Fruit fly (Drosophila melanogaster) whole organism, prepupa: ENCODE measurements around the gene CG7309.

ENCODE experiments used
- CG11294 ChIP-seq: fragments of 200-800 bp; sonication (Bioruptor generic); IDR thresholded peaks from 2 replicates; pipeline ENCODE4 v1.3.6; 2022; ENCODE audit warnings: missing biosample characterization, missing genetic modification characterization
- CG11762 ChIP-seq: fragments of 200-800 bp; sonication (Bioruptor generic); optimal IDR thresholded peaks from 3 replicates; lab custom pipeline; 2016; ENCODE audit warnings: missing biosample characterization, missing genetic modification characterization; ENCODE audit not compliant: insufficient read depth
- CG11902 ChIP-seq: fragments of 200-800 bp; sonication (Bioruptor generic); optimal IDR thresholded peaks from 3 replicates; lab custom pipeline; 2016; ENCODE audit warnings: missing biosample characterization, missing genetic modification characterization
- CG15336 ChIP-seq: fragments of 200-800 bp; sonication (Bioruptor generic); IDR thresholded peaks from 2 replicates; pipeline ENCODE4 v1.3.6; 2022; ENCODE audit warnings: missing biosample characterization, missing genetic modification characterization
- CG1621 ChIP-seq: fragments of 200-800 bp; sonication (Bioruptor generic); optimal IDR thresholded peaks from 3 replicates; lab custom pipeline; 2018; ENCODE audit warnings: missing biosample characterization, mild to moderate bottlenecking, missing genetic modification characterization
- CG16779 ChIP-seq: fragments of 200-800 bp; sonication (Bioruptor generic); optimal IDR thresholded peaks from 3 replicates; lab custom pipeline; 2017; ENCODE audit warnings: missing biosample characterization, mild to moderate bottlenecking, missing genetic modification characterization
- CG3032 ChIP-seq: fragments of 200-800 bp; optimal IDR thresholded peaks from 2 replicates; lab custom pipeline; 2019; ENCODE audit warnings: missing biosample characterization, mild to moderate bottlenecking, missing genetic modification characterization, moderate library complexity
- CG31627 ChIP-seq: fragments of 200-800 bp; sonication (Bioruptor generic); optimal IDR thresholded peaks from 3 replicates; lab custom pipeline; 2016; ENCODE audit warnings: missing biosample characterization, missing genetic modification characterization
- CG32006 ChIP-seq: fragments of 200-800 bp; sonication (Bioruptor generic); optimal IDR thresholded peaks from 3 replicates; lab custom pipeline; 2017; ENCODE audit warnings: missing biosample characterization, mild to moderate bottlenecking, missing genetic modification characterization
- CG34406 ChIP-seq: fragments of 200-800 bp; sonication (Bioruptor generic); optimal IDR thresholded peaks from 3 replicates; lab custom pipeline; 2016; ENCODE audit warnings: missing biosample characterization, missing genetic modification characterization
- CG4318 ChIP-seq: fragments of 200-800 bp; sonication (Bioruptor generic); optimal IDR thresholded peaks from 3 replicates; lab custom pipeline; 2017; ENCODE audit warnings: missing biosample characterization, mild to moderate bottlenecking, missing genetic modification characterization
- CG6163 ChIP-seq: fragments of 200-800 bp; sonication (Bioruptor generic); IDR thresholded peaks from 3 replicates; pipeline ENCODE4 v1.3.6; 2022; ENCODE audit warnings: missing biosample characterization, missing genetic modification characterization
- CG6276 ChIP-seq: fragments of 200-800 bp; sonication (Bioruptor generic); optimal IDR thresholded peaks from 2 replicates; lab custom pipeline; 2017; ENCODE audit warnings: missing biosample characterization, mild to moderate bottlenecking, missing genetic modification characterization
- CG6854 ChIP-seq: fragments of 200-800 bp; sonication (Bioruptor generic); optimal IDR thresholded peaks from 2 replicates; lab custom pipeline; 2017; ENCODE audit warnings: missing biosample characterization, mild to moderate bottlenecking, missing genetic modification characterization
- CG8119 ChIP-seq: fragments of 200-800 bp; sonication (Bioruptor generic); IDR thresholded peaks from 3 replicates; pipeline ENCODE4 v1.3.6; 2022; ENCODE audit warnings: missing biosample characterization, missing genetic modification characterization
- CG8319 ChIP-seq: fragments of 200-800 bp; sonication (Bioruptor generic); optimal IDR thresholded peaks from 3 replicates; lab custom pipeline; 2016; ENCODE audit warnings: missing biosample characterization, missing genetic modification characterization
- Eip75B ChIP-seq: fragments of 200-800 bp; sonication (Bioruptor generic); optimal IDR thresholded peaks from 3 replicates; lab custom pipeline; 2016; ENCODE audit warnings: missing biosample characterization, missing genetic modification characterization
- Eip78C ChIP-seq: fragments of 200-800 bp; sonication (Bioruptor generic); peaks from one replicate; lab custom pipeline; 2016; ENCODE audit warnings: missing biosample characterization, missing genetic modification characterization
- Ets96B ChIP-seq: fragments of 200-800 bp; optimal IDR thresholded peaks from 2 replicates; lab custom pipeline; 2019; ENCODE audit warnings: missing biosample characterization, mild to moderate bottlenecking, missing genetic modification characterization, moderate library complexity
- Gug ChIP-seq: fragments of 200-800 bp; sonication (Bioruptor generic); IDR thresholded peaks from 2 replicates; pipeline ENCODE4 v1.3.6; 2022; ENCODE audit warnings: missing biosample characterization, missing genetic modification characterization
- Hr4 ChIP-seq: fragments of 200-800 bp; sonication (Bioruptor generic); optimal IDR thresholded peaks from 3 replicates; lab custom pipeline; 2016; ENCODE audit warnings: missing biosample characterization, missing genetic modification characterization
- Met ChIP-seq: fragments of 200-800 bp; sonication (Bioruptor generic); optimal IDR thresholded peaks from 3 replicates; lab custom pipeline; 2016; ENCODE audit warnings: missing biosample characterization, missing genetic modification characterization
- OdsH ChIP-seq: fragments of 200-800 bp; sonication (Bioruptor generic); optimal IDR thresholded peaks from 3 replicates; lab custom pipeline; 2016; ENCODE audit warnings: missing biosample characterization, missing genetic modification characterization
- Sox102F ChIP-seq: fragments of 200-800 bp; sonication (Bioruptor generic); optimal IDR thresholded peaks from 2 replicates; lab custom pipeline; 2016; ENCODE audit warnings: missing biosample characterization, mild to moderate bottlenecking, missing genetic modification characterization
- Sox15 ChIP-seq: fragments of 200-800 bp; sonication (Bioruptor generic); optimal IDR thresholded peaks from 3 replicates; lab custom pipeline; 2016; ENCODE audit warnings: missing biosample characterization, missing genetic modification characterization
- achi ChIP-seq: fragments of 200-800 bp; sonication (Bioruptor generic); optimal IDR thresholded peaks from 3 replicates; lab custom pipeline; 2016; ENCODE audit warnings: missing biosample characterization, missing genetic modification characterization
- cyc ChIP-seq: fragments of 200-800 bp; sonication (Bioruptor generic); optimal IDR thresholded peaks from 3 replicates; lab custom pipeline; 2016; ENCODE audit warnings: missing biosample characterization, missing genetic modification characterization
- dsx ChIP-seq: fragments of 200-800 bp; optimal IDR thresholded peaks from 3 replicates; lab custom pipeline; 2019; ENCODE audit warnings: missing biosample characterization, mild to moderate bottlenecking, missing genetic modification characterization, moderate library complexity; ENCODE audit not compliant: poor library complexity, severe bottlenecking
- eg ChIP-seq: fragments of 200-800 bp; sonication (Bioruptor generic); IDR thresholded peaks from 3 replicates; pipeline ENCODE4 v1.3.6; 2022; ENCODE audit warnings: missing biosample characterization, missing genetic modification characterization
- esn ChIP-seq: fragments of 200-800 bp; sonication (Bioruptor generic); optimal IDR thresholded peaks from 2 replicates; lab custom pipeline; 2016; ENCODE audit warnings: missing biosample characterization, mild to moderate bottlenecking, missing genetic modification characterization, moderate library complexity
- fd59A ChIP-seq: fragments of 200-800 bp; sonication (Bioruptor generic); optimal IDR thresholded peaks from 2 replicates; lab custom pipeline; 2017; ENCODE audit warnings: missing biosample characterization, mild to moderate bottlenecking, missing genetic modification characterization, missing genetic modification reagents
- fd85E ChIP-seq: fragments of 200-800 bp; sonication (Bioruptor generic); optimal IDR thresholded peaks from 3 replicates; lab custom pipeline; 2016; ENCODE audit warnings: missing biosample characterization, missing genetic modification characterization
- net ChIP-seq: fragments of 200-800 bp; sonication (Bioruptor generic); optimal IDR thresholded peaks from 3 replicates; lab custom pipeline; 2016; ENCODE audit warnings: missing biosample characterization, missing genetic modification characterization
- salr ChIP-seq, 2 experiments: fragments of 200-800 bp; sonication (Bioruptor generic); optimal IDR thresholded peaks; 3 replicates each; lab custom pipeline; 2016 to 2018; ENCODE audit warnings: missing biosample characterization in 2 of 2, missing genetic modification characterization in 2 of 2, mild to moderate bottlenecking in 1 of 2
- spab ChIP-seq: fragments of 200-800 bp; sonication (Bioruptor generic); optimal IDR thresholded peaks from 2 replicates; lab custom pipeline; 2017; ENCODE audit warnings: missing biosample characterization, mild to moderate bottlenecking, missing genetic modification characterization, missing genetic modification reagents
- topi ChIP-seq: fragments of 200-800 bp; sonication (Bioruptor generic); optimal IDR thresholded peaks from 3 replicates; lab custom pipeline; 2016; ENCODE audit warnings: missing biosample characterization, missing genetic modification characterization

The CG7309 gene

dm6 chr2L:10908793-10909192 is at the start of gene CG7309:
Gene CG7309, minus strand, starts transcription at chr2L:10908893.
- no peak for TF ChIP-seq Eip78C (GFP tag; lab: Kevin White, UChicago)
- TF ChIP-seq CG15336 = no peak
- no peak for TF ChIP-seq CG31627

- TF ChIP-seq eg (GFP tag; lab: Robert Waterston, UW) (0 out of 3 replicates have a peak, but pooled peaks have one; percentile 24), CG6163 (GFP tag; lab: Robert Waterston, UW) (peak; percentile 70; the same call in 2 of the 3 replicates), CG8119 (GFP tag; lab: Robert Waterston, UW) (peak; percentile 75)
Measured at dm6 chr2L:10947815-10948214, 39.1 kb upstream of the CG7309 start.

dm6 chr2L:10940196-10940595 is 31.5 kb upstream of the CG7309 start:
- TF ChIP-seq CG11762 (GFP tag; lab: Kevin White, UChicago) = no peak
- no peak for TF ChIP-seq CG11902 (GFP tag; lab: Kevin White, UChicago)
- no peak for TF ChIP-seq Gug (GFP tag; lab: Robert Waterston, UW)
- no peak for TF ChIP-seq CG3032 (tag; lab: Kevin White, UChicago)
- no peak for TF ChIP-seq CG4318 (GFP tag; lab: Kevin White, UChicago)
- TF ChIP-seq Eip75B (GFP tag; lab: Kevin White, UChicago) = no peak
- TF ChIP-seq Sox15 = no peak
- no peak for TF ChIP-seq CG11294 (GFP tag; lab: Robert Waterston, UW)
- TF ChIP-seq fd59A (GFP tag; lab: Kevin White, UChicago) = no peak
- TF ChIP-seq fd85E (GFP tag; lab: Kevin White, UChicago) = no peak
- TF ChIP-seq net (GFP tag; lab: Kevin White, UChicago) = no peak
- no peak for TF ChIP-seq CG31627
- TF ChIP-seq eg (GFP tag; lab: Robert Waterston, UW) = no peak
- no peak for TF ChIP-seq salr (GFP tag; optimal IDR thresholded peaks at IDR 0.05; lab: Kevin White, UChicago)

dm6 chr2L:10936362-10936761 is 27.7 kb upstream of the CG7309 start, which contains the start of gene CG14072:
Gene CG14072, plus strand, starts transcription at chr2L:10936662.
- TF ChIP-seq topi (GFP tag; lab: Kevin White, UChicago) (no peak), Met (no peak)

dm6 chr2L:10910548-10910947 is 1.9 kb upstream of the CG7309 start, which contains the start of gene CG14069:
Gene CG14069, minus strand, starts transcription at chr2L:10910648.
- TF ChIP-seq CG6854 (GFP tag; lab: Kevin White, UChicago) (no peak), CG32006 (no peak), Sox15 (no peak), Ets96B (tag; lab: Kevin White, UChicago) (no peak), achi (GFP tag; lab: Kevin White, UChicago) (no peak), dsx (no peak), CG8319 (no peak), CG1621 (tag; lab: Kevin White, UChicago) (no peak), CG16779 (tag; lab: Kevin White, UChicago) (no peak), CG34406 (GFP tag; lab: Kevin White, UChicago) (no peak), esn (GFP tag; lab: Kevin White, UChicago) (no peak)

- TF ChIP-seq CG4318 (GFP tag; lab: Kevin White, UChicago) (no peak), cyc (no peak), Gug (GFP tag; lab: Robert Waterston, UW) (no peak), Hr4 (GFP tag; lab: Kevin White, UChicago) (no peak), CG6276 (no peak), achi (GFP tag; lab: Kevin White, UChicago) (no peak), OdsH (GFP tag; lab: Kevin White, UChicago) (no peak), Sox15 (no peak), Eip78C (GFP tag; lab: Kevin White, UChicago) (no peak), spab (no peak), CG1621 (tag; lab: Kevin White, UChicago) (no peak), Sox102F (GFP tag; lab: Kevin White, UChicago) (no peak)
Measured at dm6 chr2L:10901685-10902084, 7.0 kb downstream of the CG7309 start, which contains the start of gene CG14070. Gene CG14070, minus strand, starts transcription at chr2L:10901785.
